Fruit fly (Drosophila melanogaster) whole organism, adult: ENCODE results near the gene Dmtn.

Experiments used
- CG5204 ChIP-seq: fragments of 200-800 bp; sonication (Bioruptor generic); optimal IDR thresholded peaks from 2 replicates; lab custom pipeline; 2016; ENCODE audit warnings: missing biosample characterization, missing genetic modification characterization
- Crg-1 ChIP-seq: fragments of 200-800 bp; sonication (Bioruptor generic); optimal IDR thresholded peaks from 2 replicates; lab custom pipeline; 2016; ENCODE audit warnings: missing biosample characterization, missing genetic modification characterization
- cic ChIP-seq: fragments of 200-800 bp; sonication (Bioruptor generic); optimal IDR thresholded peaks from 2 replicates; lab custom pipeline; 2017; ENCODE audit warnings: missing biosample characterization, mild to moderate bottlenecking, missing genetic modification characterization, moderate library complexity
- ovo ChIP-seq: fragments of 200-800 bp; sonication (Bioruptor generic); optimal IDR thresholded peaks from 2 replicates; lab custom pipeline; 2016; ENCODE audit warnings: missing biosample characterization, missing genetic modification characterization

- no peak for TF ChIP-seq ovo (GFP tag; lab: Kevin White, UChicago)
- no peak for TF ChIP-seq Crg-1 (GFP tag; lab: Kevin White, UChicago)
- TF ChIP-seq CG5204: no peak
- no peak for TF ChIP-seq cic (GFP tag; lab: Kevin White, UChicago)
Observed at dm6 chr3R:6368550-6369238, 37.0 kb downstream of the Dmtn start, which contains the start of gene CG10286.
